Worm (Caenorhabditis elegans) whole organism, L4 larva: Measurements from ENCODE around the gene cyp-23A1.

Source experiments
- lir-3 ChIP-seq: sonication (generic microtip); optimal IDR thresholded peaks from 2 replicates; lab custom pipeline; 2016; ENCODE audit warnings: mild to moderate bottlenecking, missing genetic modification characterization, missing compliant biosample characterization
- nhr-48 ChIP-seq: sonication (generic microtip); optimal IDR thresholded peaks from 2 replicates; lab custom pipeline; 2016; ENCODE audit warnings: mild to moderate bottlenecking, missing genetic modification characterization, missing compliant biosample characterization

DNA sequence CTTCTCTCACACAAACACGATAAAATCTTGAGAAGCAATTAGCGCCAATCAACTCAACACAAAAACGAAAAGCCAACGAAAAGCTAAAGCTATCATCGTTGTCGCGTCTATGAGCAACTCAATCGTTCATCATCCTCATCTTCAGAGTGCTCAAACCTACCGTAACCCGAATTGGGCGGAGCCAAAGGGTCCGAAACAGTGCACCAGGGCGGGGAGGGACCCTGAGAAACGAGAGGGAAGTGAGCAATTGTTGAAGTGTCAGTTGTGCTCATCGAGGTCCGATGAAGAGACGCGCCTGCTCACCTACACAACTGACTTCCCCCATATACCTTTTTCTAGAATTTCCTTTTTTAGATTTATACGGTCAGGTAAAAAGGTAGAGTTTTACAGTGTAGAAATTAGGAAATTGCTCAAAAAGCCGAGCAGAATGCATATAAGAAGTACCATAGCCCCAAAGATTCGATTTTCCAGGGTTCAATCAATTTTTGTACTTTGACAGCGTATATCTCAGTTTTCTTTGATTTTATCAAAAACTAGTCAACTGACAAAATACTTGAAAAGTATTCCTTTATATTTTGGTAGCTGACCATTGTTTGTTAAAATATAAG, 6.4 kb downstream of the cyp-23A1 start, which contains the start of gene hlh-1:
- TF ChIP-seq lir-3 (tag; lab: Kevin White, UChicago): no peak
- no peak for TF ChIP-seq nhr-48 (tag; lab: Kevin White, UChicago)
